Fruit fly (Drosophila melanogaster): ENCODE results near the gene Etfb.

Etfb gene

dm6 chr3R:29765267-29766095 is 37.3 kb downstream of the Etfb start, which contains the start of gene kay (continued):
- TF ChIP-seq Eip93F (GFP tag; optimal IDR thresholded peaks at IDR 0.05) (peak; percentile 47), CG6163 (GFP tag; IDR thresholded peaks at IDR 0.05) (0 out of 3 replicates have a peak, but pooled peaks have one; percentile 33), Met (GFP tag; optimal IDR thresholded peaks at IDR 0.05) (peak; percentile 26), ss (GFP tag; optimal IDR thresholded peaks at IDR 0.05) (peak in 1 of 2 experiments; percentile 31), Ets96B (tag; optimal IDR thresholded peaks at IDR 0.05) (no peak)

- TF ChIP-seq vri (GFP tag; optimal IDR thresholded peaks at IDR 0.05): no peak
- TF ChIP-seq fkh (GFP tag; optimal IDR thresholded peaks at IDR 0.05): no peak
- peak in 1 of 2 experiments; percentile 39 for TF ChIP-seq ss (GFP tag; optimal IDR thresholded peaks at IDR 0.05)
- TF ChIP-seq Eip78C (GFP tag): peak; percentile 56
Measured at dm6 chr3R:29764249-29765042, 38.3 kb downstream of the Etfb start.

DNA sequence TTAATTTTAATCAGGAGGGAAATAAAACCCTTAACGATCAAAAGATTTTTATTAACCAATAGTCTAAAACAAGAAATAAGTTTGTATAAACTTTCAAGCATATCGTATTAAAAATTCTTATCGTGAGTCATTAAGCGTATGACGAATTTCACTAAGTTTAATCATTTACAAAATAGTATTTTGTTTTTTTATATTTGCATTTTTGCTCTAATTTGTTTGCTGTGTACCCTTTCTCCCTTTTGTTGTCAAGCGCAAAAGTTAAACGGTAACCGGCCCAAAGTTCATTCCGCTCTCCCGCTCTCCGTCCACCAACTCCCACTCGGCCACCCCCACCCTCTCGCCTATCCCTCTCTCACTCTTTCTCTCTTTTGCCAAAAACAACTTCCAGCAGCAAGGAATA is 38.9 kb downstream of the Etfb start:
- TF ChIP-seq CG11762 (GFP tag; optimal IDR thresholded peaks at IDR 0.05; ENCODE audit: insufficient read depth) (no peak), net (GFP tag; optimal IDR thresholded peaks at IDR 0.05) (no peak), Sox15 (GFP tag; optimal IDR thresholded peaks at IDR 0.05) (no peak), Ets21C (GFP tag; optimal IDR thresholded peaks at IDR 0.05) (peak; percentile 37), CG31627 (GFP tag; optimal IDR thresholded peaks at IDR 0.05) (peak; percentile 67), Gug (GFP tag; IDR thresholded peaks at IDR 0.05) (no peak), CG11902 (GFP tag; optimal IDR thresholded peaks at IDR 0.05) (peak; percentile 2), CG6792 (GFP tag; optimal IDR thresholded peaks at IDR 0.05) (peak; percentile 16), CG34406 (GFP tag; optimal IDR thresholded peaks at IDR 0.05) (peak; percentile 40), CG8319 (GFP tag; optimal IDR thresholded peaks at IDR 0.05) (no peak), Blimp-1 (GFP tag; optimal IDR thresholded peaks at IDR 0.05) (peak; percentile 12), lz (GFP tag; optimal IDR thresholded peaks at IDR 0.05) (peak; percentile 55), CG6163 (GFP tag; IDR thresholded peaks at IDR 0.05) (peak; percentile 33; the same call in 1 of the 3 replicates), achi (GFP tag; optimal IDR thresholded peaks at IDR 0.05) (peak; percentile 21), acj6 (GFP tag; optimal IDR thresholded peaks at IDR 0.05) (peak; percentile 32), Eip78C (GFP tag) (peak; percentile 80), Sox14 (GFP tag; optimal IDR thresholded peaks at IDR 0.05) (peak; percentile 9), fd59A (GFP tag; optimal IDR thresholded peaks at IDR 0.05) (no peak), CG10669 (GFP tag; optimal IDR thresholded peaks at IDR 0.05) (peak; percentile 1), CG32006 (GFP tag; optimal IDR thresholded peaks at IDR 0.05) (peak; percentile 16), Hr39 (GFP tag; optimal IDR thresholded peaks at IDR 0.05) (peak; percentile 68), esn (GFP tag; optimal IDR thresholded peaks at IDR 0.05) (peak; percentile 40), eg (GFP tag; IDR thresholded peaks at IDR 0.05) (0 out of 3 replicates have a peak, but pooled peaks have one; percentile 35), CG6854 (GFP tag; optimal IDR thresholded peaks at IDR 0.05) (peak; percentile 10), CG6276 (GFP tag; optimal IDR thresholded peaks at IDR 0.05) (peak; percentile 12), CG15336 (GFP tag; IDR thresholded peaks at IDR 0.05) (peak; percentile 46), Smox (GFP tag; optimal IDR thresholded peaks at IDR 0.05) (peak; percentile 61), OdsH (GFP tag; optimal IDR thresholded peaks at IDR 0.05) (peak; percentile 37), spab (GFP tag; optimal IDR thresholded peaks at IDR 0.05) (no peak), cyc (GFP tag; optimal IDR thresholded peaks at IDR 0.05) (peak; percentile 46), Lpt (GFP tag; optimal IDR thresholded peaks at IDR 0.05) (no peak), pdm3 (GFP tag; optimal IDR thresholded peaks at IDR 0.05) (peak; percentile 3), topi (GFP tag; optimal IDR thresholded peaks at IDR 0.05) (peak; percentile 79), Sox102F (GFP tag; optimal IDR thresholded peaks at IDR 0.05) (peak; percentile 33)
